Worm (Caenorhabditis elegans): Measurements from ENCODE around the gene T24C12.1.

- TF ChIP-seq die-1 (tag; optimal IDR thresholded peaks at IDR 0.05) (no peak), ama-1 (optimal IDR thresholded peaks at IDR 0.05) (no peak), ama-1 (GFP tag; optimal IDR thresholded peaks at IDR 0.05) (no peak), F10E7.11 (tag; optimal IDR thresholded peaks at IDR 0.05) (no peak)
Observed at ce11 chrX:2153780-2154179, 45.5 kb upstream of the T24C12.1 start.

Measured in whole organism, young adult.